Fruit fly (Drosophila melanogaster) whole organism, pupa: Measurements from ENCODE around the gene CG44836.

ENCODE experiments used
- CG10348 ChIP-seq: fragments of 200-800 bp; sonication (Bioruptor generic); IDR thresholded peaks from 2 replicates; pipeline ENCODE4 v1.3.6; 2022; ENCODE audit warnings: missing biosample characterization, missing genetic modification characterization
- CG9948 ChIP-seq: fragments of 200-800 bp; sonication (Bioruptor generic); optimal IDR thresholded peaks from 2 replicates; lab custom pipeline; 2018; ENCODE audit warnings: missing biosample characterization, mild to moderate bottlenecking, missing genetic modification characterization, moderate library complexity

dm6 chr3L:16380770-16381169 is 19.3 kb downstream of the CG44836 start:
- TF ChIP-seq CG9948 (tag; lab: Kevin White, UChicago) (no peak), CG10348 (GFP tag; lab: Robert Waterston, UW) (no peak)
